Worm (Caenorhabditis elegans): ENCODE results near the gene pqn-35.

Gene pqn-35

ce11 chrII:4572579-4572978 lies 40.2 kb upstream of the pqn-35 start:
- TF ChIP-seq mcd-1 (GFP tag; IDR thresholded peaks at IDR 0.05) (no peak), C06A6.2 (GFP tag; conservative IDR thresholded peaks at IDR 0.05) (no peak), nhr-120 (GFP tag; IDR thresholded peaks at IDR 0.05) (no peak), xnd-1 (tag; optimal IDR thresholded peaks at IDR 0.05) (no peak), ztf-18 (tag; optimal IDR thresholded peaks at IDR 0.05) (no peak), dpl-1 (GFP tag; optimal IDR thresholded peaks at IDR 0.05) (no peak), egl-18 (GFP tag; IDR thresholded peaks at IDR 0.05) (no peak), madf-10 (tag; optimal IDR thresholded peaks at IDR 0.05) (no peak), cebp-2 (GFP tag; IDR thresholded peaks at IDR 0.05) (no peak), ztf-25 (GFP tag; IDR thresholded peaks at IDR 0.05) (no peak), lir-1 (GFP tag; conservative IDR thresholded peaks at IDR 0.05) (no peak), ztf-22 (GFP tag; optimal IDR thresholded peaks at IDR 0.05) (no peak), ceh-27 (GFP tag; optimal IDR thresholded peaks at IDR 0.05) (no peak)

- 0 out of 2 replicates have a peak, but pooled peaks have one; percentile 9 for TF ChIP-seq zfh-2 (GFP tag; conservative IDR thresholded peaks at IDR 0.05)
- TF ChIP-seq ceh-100 (GFP tag; IDR thresholded peaks at IDR 0.05), result no peak
These were observed 39.7 kb upstream of the pqn-35 start for ce11 chrII:4573084-4573483.

- TF ChIP-seq nfya-2 (GFP tag; IDR thresholded peaks at IDR 0.05) (no peak), xnd-1 (tag; optimal IDR thresholded peaks at IDR 0.05) (no peak), rpc-1 (optimal IDR thresholded peaks at IDR 0.05) (no peak), rpc-1 (tag; optimal IDR thresholded peaks at IDR 0.05) (no peak), cebp-1 (GFP tag; IDR thresholded peaks at IDR 0.05) (no peak), cebp-1 (tag; optimal IDR thresholded peaks at IDR 0.05) (no peak), lin-26 (GFP tag; IDR thresholded peaks at IDR 0.05) (no peak), snpc-1.1 (tag; optimal IDR thresholded peaks at IDR 0.05; ENCODE audit: insufficient read depth) (no peak), F10E7.11 (tag; optimal IDR thresholded peaks at IDR 0.05) (no peak), ztf-18 (tag; optimal IDR thresholded peaks at IDR 0.05) (no peak), zfh-2 (GFP tag; conservative IDR thresholded peaks at IDR 0.05) (no peak), tlf-1 (GFP tag; optimal IDR thresholded peaks at IDR 0.05) (no peak), bed-2 (GFP tag; IDR thresholded peaks at IDR 0.05) (no peak), mes-4 (tag; optimal IDR thresholded peaks at IDR 0.05) (no peak)
These were observed 38.1 kb upstream of the pqn-35 start for ce11 chrII:4574658-4575057.

DNA sequence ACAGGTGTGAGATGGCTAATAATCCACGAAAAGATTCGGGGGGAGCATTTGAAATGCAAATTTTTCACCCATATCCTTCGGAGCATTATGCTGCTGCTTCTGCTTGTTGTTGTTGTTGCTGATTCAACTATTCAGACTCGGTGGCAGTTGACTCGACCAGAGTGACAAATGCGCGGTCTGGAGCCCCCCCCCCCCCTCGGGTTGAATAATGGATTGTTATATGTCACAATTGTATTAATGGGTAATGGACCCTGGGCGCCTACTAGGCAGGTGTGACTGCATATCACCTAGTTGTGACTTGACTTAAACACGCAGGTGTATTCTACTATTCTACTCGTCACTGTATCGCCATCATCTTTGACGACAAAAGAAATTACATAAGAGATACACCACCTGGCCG lies 37.2 kb upstream of the pqn-35 start:
- TF ChIP-seq chd-7 (tag; optimal IDR thresholded peaks at IDR 0.05) (no peak), sea-2 (GFP tag; IDR thresholded peaks at IDR 0.05) (no peak), egl-44 (GFP tag; IDR thresholded peaks at IDR 0.05) (no peak), pbrm-1 (GFP tag; IDR thresholded peaks at IDR 0.05) (no peak), nhr-179 (tag; optimal IDR thresholded peaks at IDR 0.05) (no peak), lin-54 (GFP tag; optimal IDR thresholded peaks at IDR 0.05) (no peak), ztf-26 (tag; optimal IDR thresholded peaks at IDR 0.05) (no peak), bed-1 (GFP tag; IDR thresholded peaks at IDR 0.05) (no peak), ztf-25 (GFP tag; IDR thresholded peaks at IDR 0.05) (no peak), lsy-27 (tag; optimal IDR thresholded peaks at IDR 0.05; ENCODE audit: borderline replicate concordance, insufficient read depth) (no peak), ceh-27 (GFP tag; optimal IDR thresholded peaks at IDR 0.05) (no peak), K12H6.12 (tag; optimal IDR thresholded peaks at IDR 0.05) (no peak), B0035.1 (tag; optimal IDR thresholded peaks at IDR 0.05) (no peak), snpc-3.4 (tag; optimal IDR thresholded peaks at IDR 0.05) (no peak), Y95B8A.8 (GFP tag; IDR thresholded peaks at IDR 0.05) (no peak), snpc-4 (GFP tag; optimal IDR thresholded peaks at IDR 0.05) (no peak), snpc-4 (tag; optimal IDR thresholded peaks at IDR 0.05) (no peak), nfya-2 (GFP tag; IDR thresholded peaks at IDR 0.05) (no peak), hrde-1 (tag; optimal IDR thresholded peaks at IDR 0.05; ENCODE audit: borderline replicate concordance) (no peak), cebp-1 (GFP tag; IDR thresholded peaks at IDR 0.05) (no peak), cebp-1 (tag; optimal IDR thresholded peaks at IDR 0.05) (no peak), ztf-28 (GFP tag; IDR thresholded peaks at IDR 0.05) (no peak)

Data from whole organism, young adult.